Fruit fly (Drosophila melanogaster): ENCODE results near the gene CG34043.

DNA sequence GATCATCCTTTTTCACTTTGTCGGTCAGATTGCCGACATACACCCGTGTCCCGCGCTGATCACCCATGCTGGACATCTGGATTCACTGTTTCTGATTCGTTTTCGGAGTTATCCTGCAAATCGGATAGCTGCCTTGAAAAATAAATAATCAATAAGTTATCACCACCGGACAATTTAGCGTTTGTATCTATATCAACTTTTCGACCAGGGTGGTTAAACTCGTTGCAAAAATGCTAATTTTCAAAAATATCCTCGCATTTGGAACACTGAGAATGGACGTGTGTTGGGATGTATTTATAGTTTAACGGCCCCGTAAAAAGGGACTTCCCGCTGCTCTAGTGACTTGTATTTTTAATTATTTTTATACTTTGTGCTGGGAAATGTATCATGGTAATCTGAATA is 17.3 kb downstream of the CG34043 start, which contains the start of gene Rsf1:
- no peak for TF ChIP-seq abd-A (tag; optimal IDR thresholded peaks at IDR 0.05)
- no peak for TF ChIP-seq CG12236 (GFP tag; optimal IDR thresholded peaks at IDR 0.05)
- no peak for TF ChIP-seq gcm (GFP tag; optimal IDR thresholded peaks at IDR 0.05)
- TF ChIP-seq Abd-B (GFP tag; optimal IDR thresholded peaks at IDR 0.05), result no peak
- TF ChIP-seq Hr51 (GFP tag; optimal IDR thresholded peaks at IDR 0.05), result no peak
